Fruit fly (Drosophila melanogaster) whole organism, embryonic: ENCODE measurements around the gene RluA-1.

Source experiments
- Asciz ChIP-seq: fragments of 200-800 bp; sonication (Bioruptor generic); optimal IDR thresholded peaks from 2 replicates; lab custom pipeline; 2017; ENCODE audit warnings: missing biosample characterization, mild to moderate bottlenecking, missing genetic modification characterization, missing genetic modification reagents
- CG10267 ChIP-seq: fragments of 200-800 bp; sonication (Bioruptor generic); optimal IDR thresholded peaks from 2 replicates; lab custom pipeline; 2018; ENCODE audit warnings: missing biosample characterization, mild to moderate bottlenecking, missing genetic modification characterization, moderate library complexity
- CG11093 ChIP-seq: fragments of 200-800 bp; sonication (Bioruptor generic); IDR thresholded peaks from 3 replicates; pipeline ENCODE4 v1.3.6; 2022; ENCODE audit warnings: missing biosample characterization, missing genetic modification characterization
- CG11456 ChIP-seq: fragments of 200-800 bp; sonication (Bioruptor generic); IDR thresholded peaks from 3 replicates; pipeline ENCODE4 v1.3.6; 2022; ENCODE audit warnings: missing biosample characterization, missing genetic modification characterization
- CG13894 ChIP-seq: fragments of 200-800 bp; sonication (Bioruptor generic); optimal IDR thresholded peaks from 3 replicates; lab custom pipeline; 2018; ENCODE audit warnings: missing biosample characterization, mild to moderate bottlenecking, missing genetic modification characterization, moderate library complexity
- CG17328 ChIP-seq: fragments of 200-800 bp; sonication (Bioruptor generic); IDR thresholded peaks from 2 replicates; pipeline ENCODE4 v1.3.6; 2022; ENCODE audit warnings: missing biosample characterization, missing genetic modification characterization
- CG17612 ChIP-seq: fragments of 200-800 bp; sonication (Bioruptor generic); IDR thresholded peaks from 2 replicates; pipeline ENCODE4 v1.3.6; 2022; ENCODE audit warnings: missing biosample characterization, missing genetic modification characterization
- CG17829 ChIP-seq: fragments of 200-800 bp; optimal IDR thresholded peaks from 2 replicates; lab custom pipeline; 2019; ENCODE audit warnings: missing biosample characterization, mild to moderate bottlenecking, missing genetic modification characterization, moderate library complexity
- CG30403 ChIP-seq: fragments of 200-800 bp; sonication (Bioruptor generic); optimal IDR thresholded peaks from 3 replicates; lab custom pipeline; 2016; ENCODE audit warnings: missing biosample characterization, missing genetic modification characterization
- CG3163 ChIP-seq: fragments of 200-800 bp; sonication (Bioruptor generic); optimal IDR thresholded peaks from 3 replicates; lab custom pipeline; 2016; ENCODE audit warnings: missing biosample characterization, missing genetic modification characterization
- CG34422 ChIP-seq: fragments of 200-800 bp; sonication (Bioruptor generic); IDR thresholded peaks from 3 replicates; pipeline ENCODE4 v1.3.6; 2022; ENCODE audit warnings: missing biosample characterization, missing genetic modification characterization
- CG4328 ChIP-seq: fragments of 200-800 bp; sonication (Bioruptor generic); optimal IDR thresholded peaks from 3 replicates; lab custom pipeline; 2017; ENCODE audit warnings: missing biosample characterization, missing genetic modification reagents, missing genetic modification characterization
- CG9817 ChIP-seq: fragments of 200-800 bp; sonication (Bioruptor generic); optimal IDR thresholded peaks from 2 replicates; lab custom pipeline; 2018; ENCODE audit warnings: missing biosample characterization, mild to moderate bottlenecking, missing genetic modification characterization, moderate library complexity
- D19A ChIP-seq: fragments of 200-800 bp; optimal IDR thresholded peaks from 3 replicates; lab custom pipeline; 2019; ENCODE audit warnings: missing biosample characterization, mild to moderate bottlenecking, missing genetic modification characterization, moderate library complexity
- Hmx ChIP-seq: fragments of 200-800 bp; sonication (Bioruptor generic); optimal IDR thresholded peaks from 2 replicates; lab custom pipeline; 2016; ENCODE audit warnings: missing biosample characterization, missing genetic modification characterization
- Med ChIP-seq: fragments of 200-800 bp; sonication (Bioruptor generic); peaks from one replicate; lab custom pipeline; 2016; ENCODE audit warnings: missing biosample characterization, missing genetic modification characterization, mild to moderate bottlenecking, inconsistent platforms, moderate library complexity
- Meics ChIP-seq: fragments of 200-800 bp; sonication (Bioruptor generic); optimal IDR thresholded peaks from 2 replicates; lab custom pipeline; 2017; ENCODE audit warnings: missing biosample characterization, mild to moderate bottlenecking, missing genetic modification characterization
- Nf-YB ChIP-seq: fragments of 200-800 bp; sonication (Bioruptor generic); optimal IDR thresholded peaks from 3 replicates; lab custom pipeline; 2019; ENCODE audit warnings: missing biosample characterization, mild to moderate bottlenecking, missing genetic modification characterization, moderate library complexity
- Poxn ChIP-seq: fragments of 200-800 bp; sonication (Bioruptor generic); IDR thresholded peaks from 2 replicates; pipeline ENCODE4 v1.3.6; 2022; ENCODE audit warnings: missing biosample characterization, missing genetic modification characterization
- Rfx ChIP-seq: fragments of 200-800 bp; sonication (Bioruptor generic); IDR thresholded peaks from 2 replicates; pipeline ENCODE4 v1.3.6; 2022; ENCODE audit warnings: missing biosample characterization, missing genetic modification characterization
- Side ChIP-seq: fragments of 200-800 bp; sonication (Bioruptor generic); optimal IDR thresholded peaks from 2 replicates; lab custom pipeline; 2016; ENCODE audit warnings: missing biosample characterization, missing genetic modification characterization
- YL-1 ChIP-seq: fragments of 200-800 bp; sonication (Bioruptor generic); optimal IDR thresholded peaks from 3 replicates; lab custom pipeline; 2017; ENCODE audit warnings: missing biosample characterization, mild to moderate bottlenecking, missing genetic modification characterization
- ato ChIP-seq: fragments of 200-800 bp; sonication (Bioruptor generic); IDR thresholded peaks from 2 replicates; pipeline ENCODE4 v1.3.6; 2022; ENCODE audit warnings: missing biosample characterization, missing genetic modification characterization; ENCODE audit not compliant: partially characterized antibody
- bbx ChIP-seq: fragments of 200-800 bp; sonication (Bioruptor generic); IDR thresholded peaks from 2 replicates; pipeline ENCODE4 v1.3.6; 2022; ENCODE audit warnings: missing biosample characterization, missing genetic modification characterization; ENCODE audit not compliant: partially characterized antibody
- br ChIP-seq: fragments of >200 bp; optimal IDR thresholded peaks from 2 replicates; lab custom pipeline; 2017
- cato ChIP-seq: fragments of 200-800 bp; sonication (Bioruptor generic); optimal IDR thresholded peaks from 2 replicates; lab custom pipeline; 2016; ENCODE audit warnings: missing biosample characterization, missing genetic modification characterization, borderline replicate concordance
- caup ChIP-seq: fragments of 200-800 bp; sonication (Bioruptor generic); optimal IDR thresholded peaks from 3 replicates; lab custom pipeline; 2017; ENCODE audit warnings: missing biosample characterization, mild to moderate bottlenecking, missing genetic modification characterization, moderate library complexity; ENCODE audit not compliant: severe bottlenecking
- cwo ChIP-seq: fragments of 200-800 bp; sonication (Bioruptor generic); optimal IDR thresholded peaks from 3 replicates; lab custom pipeline; 2017; ENCODE audit warnings: missing biosample characterization, missing genetic modification characterization, mild to moderate bottlenecking, moderate library complexity, missing genetic modification reagents
- gem ChIP-seq: fragments of 200-800 bp; sonication (Bioruptor generic); optimal IDR thresholded peaks from 2 replicates; lab custom pipeline; 2019; ENCODE audit warnings: missing biosample characterization, mild to moderate bottlenecking, missing genetic modification characterization, moderate library complexity
- gro ChIP-seq: fragments of 200-800 bp; sonication (Bioruptor generic); optimal IDR thresholded peaks from 2 replicates; lab custom pipeline; 2016; ENCODE audit warnings: missing biosample characterization, missing genetic modification characterization
- her ChIP-seq: fragments of 200-800 bp; sonication (Bioruptor generic); optimal IDR thresholded peaks from 2 replicates; lab custom pipeline; 2016; ENCODE audit warnings: missing biosample characterization, missing genetic modification characterization
- hth ChIP-seq: fragments of >200 bp; optimal IDR thresholded peaks from 2 replicates; lab custom pipeline; 2017; ENCODE audit warnings: inconsistent platforms
- lmd ChIP-seq: fragments of 200-800 bp; sonication (Bioruptor generic); IDR thresholded peaks from 2 replicates; pipeline ENCODE4 v1.3.6; 2022; ENCODE audit warnings: missing biosample characterization, missing genetic modification characterization
- mam ChIP-seq: fragments of 200-800 bp; sonication (Bioruptor generic); optimal IDR thresholded peaks from 3 replicates; lab custom pipeline; 2016; ENCODE audit warnings: missing biosample characterization, missing genetic modification characterization
- mirr ChIP-seq: fragments of 200-800 bp; sonication (Bioruptor generic); optimal IDR thresholded peaks from 3 replicates; lab custom pipeline; 2018; ENCODE audit warnings: missing biosample characterization, mild to moderate bottlenecking, missing genetic modification characterization
- pfk ChIP-seq: fragments of 200-800 bp; sonication (Bioruptor generic); optimal IDR thresholded peaks from 2 replicates; lab custom pipeline; 2018; ENCODE audit warnings: missing biosample characterization, mild to moderate bottlenecking, missing genetic modification characterization, moderate library complexity
- ranshi ChIP-seq: fragments of 200-800 bp; sonication (Bioruptor generic); IDR thresholded peaks from 2 replicates; pipeline ENCODE4 v1.3.6; 2022; ENCODE audit warnings: missing biosample characterization, missing genetic modification characterization
- repo ChIP-seq: fragments of 200-800 bp; sonication (Bioruptor generic); optimal IDR thresholded peaks from 2 replicates; lab custom pipeline; 2016; ENCODE audit warnings: missing biosample characterization, missing genetic modification characterization
- sd ChIP-seq: fragments of 200-800 bp; sonication (Bioruptor generic); optimal IDR thresholded peaks from 3 replicates; lab custom pipeline; 2018; ENCODE audit warnings: missing biosample characterization, mild to moderate bottlenecking, missing genetic modification characterization, moderate library complexity
- stc ChIP-seq: fragments of 200-800 bp; sonication (Bioruptor generic); IDR thresholded peaks from 2 replicates; pipeline ENCODE4 v1.3.6; 2022; ENCODE audit warnings: missing biosample characterization, missing genetic modification characterization
- unpg ChIP-seq: fragments of 200-800 bp; sonication (Bioruptor generic); optimal IDR thresholded peaks from 3 replicates; lab custom pipeline; 2018; ENCODE audit warnings: missing biosample characterization, mild to moderate bottlenecking, missing genetic modification characterization, moderate library complexity
- vvl ChIP-seq: fragments of 200-800 bp; sonication (Bioruptor generic); IDR thresholded peaks from 2 replicates; pipeline ENCODE4 v1.3.6; 2022; ENCODE audit warnings: missing biosample characterization, missing genetic modification characterization

Gene RluA-1

DNA sequence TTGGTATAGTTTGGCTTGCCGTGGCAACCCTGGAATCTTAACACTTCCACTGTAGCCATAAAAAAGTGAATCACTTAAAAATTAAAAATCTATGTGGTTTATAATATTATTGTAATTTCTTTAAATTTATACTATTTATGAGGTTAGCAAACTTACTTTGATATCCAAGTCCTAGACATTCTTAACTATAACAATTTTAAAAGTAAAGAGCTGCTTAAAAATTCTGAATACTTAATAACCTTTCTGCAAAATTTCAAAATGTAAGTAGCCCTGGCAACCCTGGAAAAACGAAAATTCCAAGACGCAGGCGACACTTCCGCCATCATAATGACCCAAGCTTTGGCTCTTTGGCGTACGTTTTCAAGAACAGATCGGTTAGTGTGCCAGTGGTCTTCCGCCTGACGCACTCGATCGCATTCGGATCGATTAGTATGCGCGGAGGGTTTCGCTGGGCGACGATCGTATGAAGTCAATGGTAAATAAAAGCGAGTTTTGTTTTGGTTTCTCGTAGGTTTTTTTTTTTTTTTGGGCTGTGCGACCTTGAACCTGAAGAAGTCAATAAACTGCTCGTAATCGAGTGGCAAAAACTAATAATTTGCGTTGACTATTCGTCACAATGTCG lies 41.5 kb upstream of the RluA-1 start (continued):
- TF ChIP-seq pfk (GFP tag; lab: Kevin White, UChicago) (no peak), CG13894 (tag; lab: Kevin White, UChicago) (no peak), CG11456 (no peak), Asciz (GFP tag; lab: Kevin White, UChicago) (no peak), Rfx (GFP tag; lab: Robert Waterston, UW) (no peak), her (GFP tag; lab: Kevin White, UChicago) (no peak), CG34422 (GFP tag; lab: Robert Waterston, UW) (no peak), gem (peak; percentile 0), ato (no peak), bbx (GFP tag; lab: Robert Waterston, UW) (no peak), CG17328 (GFP tag; lab: Robert Waterston, UW) (no peak), unpg (GFP tag; lab: Kevin White, UChicago) (no peak), Nf-YB (GFP tag; lab: Kevin White, UChicago) (no peak), Med (GFP tag; lab: Kevin White, UChicago) (peak; percentile 12), mam (GFP tag; lab: Kevin White, UChicago) (no peak), CG11093 (GFP tag; lab: Robert Waterston, UW) (no peak), Meics (no peak), cato (GFP tag; lab: Kevin White, UChicago) (no peak), vvl (GFP tag; lab: Robert Waterston, UW) (peak; percentile 28), Hmx (no peak), cwo (GFP tag; lab: Kevin White, UChicago) (no peak), CG17612 (no peak), Poxn (GFP tag; lab: Robert Waterston, UW) (no peak), CG9817 (tag; lab: Kevin White, UChicago) (no peak), ranshi (GFP tag; lab: Robert Waterston, UW) (0 out of 2 replicates have a peak, but pooled peaks have one; percentile 13), hth (lab: Kevin White, UChicago) (no peak), gro (no peak), Side (GFP tag; lab: Kevin White, UChicago) (no peak), stc (no peak), CG30403 (no peak), YL-1 (GFP tag; lab: Kevin White, UChicago) (no peak), mirr (GFP tag; lab: Kevin White, UChicago) (no peak), CG4328 (GFP tag; lab: Kevin White, UChicago) (no peak), caup (GFP tag; lab: Kevin White, UChicago) (no peak), D19A (tag; lab: Kevin White, UChicago) (peak; percentile 8), CG17829 (no peak), br (lab: Kevin White, UChicago) (no peak), CG3163 (no peak), sd (tag; lab: Kevin White, UChicago) (peak; percentile 13), CG10267 (tag; lab: Kevin White, UChicago) (no peak), lmd (no peak), repo (no peak)
